Worm (Caenorhabditis elegans): Measurements from ENCODE around the gene rsp-5.

Gene rsp-5

ce11 chrII:6498609-6499008 lies 8.6 kb downstream of the rsp-5 start:
- TF ChIP-seq fkh-10 (GFP tag; optimal IDR thresholded peaks at IDR 0.05) (peak; percentile 44), nhr-20 (tag; optimal IDR thresholded peaks at IDR 0.05) (no peak), nhr-11 (tag; optimal IDR thresholded peaks at IDR 0.05) (no peak), lin-39 (tag; optimal IDR thresholded peaks at IDR 0.05) (no peak), pag-3 (tag; optimal IDR thresholded peaks at IDR 0.05; ENCODE audit: borderline replicate concordance, insufficient read depth) (no peak), sup-37 (GFP tag; optimal IDR thresholded peaks at IDR 0.05) (no peak), lin-14 (GFP tag; optimal IDR thresholded peaks at IDR 0.05) (peak; percentile 59), hlh-17 (GFP tag; optimal IDR thresholded peaks at IDR 0.05; ENCODE audit: borderline replicate concordance) (no peak), fkh-8 (tag; optimal IDR thresholded peaks at IDR 0.05) (no peak), rnt-1 (tag; optimal IDR thresholded peaks at IDR 0.05) (no peak), elt-2 (tag; optimal IDR thresholded peaks at IDR 0.05) (no peak), nhr-77 (tag; optimal IDR thresholded peaks at IDR 0.05) (no peak), hlh-4 (tag; optimal IDR thresholded peaks at IDR 0.05) (no peak), mep-1 (tag; optimal IDR thresholded peaks at IDR 0.05) (no peak), vab-15 (tag; optimal IDR thresholded peaks at IDR 0.05) (no peak)

ce11 chrII:6499067-6499466 lies 9.1 kb downstream of the rsp-5 start, which contains the start of gene twk-49:
TSS of gene twk-49 (minus strand) at chrII:6499167.
- TF ChIP-seq ets-5 (GFP tag; IDR thresholded peaks at IDR 0.05) (no peak), lir-3 (tag; optimal IDR thresholded peaks at IDR 0.05; ENCODE audit: poor library complexity) (no peak), nhr-20 (tag; optimal IDR thresholded peaks at IDR 0.05) (no peak)

DNA sequence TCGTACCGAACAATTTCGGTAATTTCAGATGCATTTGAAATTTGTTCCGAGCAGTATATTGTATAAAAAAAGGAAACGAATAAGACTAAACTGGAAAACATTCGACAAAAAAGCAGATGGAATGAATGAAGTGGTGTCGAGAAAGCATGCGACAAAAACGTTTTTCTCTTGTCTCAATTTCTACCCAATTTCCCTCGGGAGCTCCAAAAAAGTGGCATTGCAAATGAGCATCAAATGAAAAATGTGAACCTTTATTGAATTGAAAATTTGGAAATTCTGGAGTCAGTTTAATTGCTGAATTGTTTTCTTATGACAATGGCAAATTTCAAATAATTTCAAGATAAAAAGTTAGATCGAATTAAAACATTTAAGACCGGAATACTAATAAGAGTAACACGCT lies 10.2 kb downstream of the rsp-5 start, which contains the start of gene R05G9.5:
Gene R05G9.5 (minus strand): TSS at position 101 of the 400 bp plus-strand sequence.
- TF ChIP-seq lin-14 (GFP tag; optimal IDR thresholded peaks at IDR 0.05) (peak; percentile 12), nhr-28 (tag; optimal IDR thresholded peaks at IDR 0.05) (no peak)

DNA sequence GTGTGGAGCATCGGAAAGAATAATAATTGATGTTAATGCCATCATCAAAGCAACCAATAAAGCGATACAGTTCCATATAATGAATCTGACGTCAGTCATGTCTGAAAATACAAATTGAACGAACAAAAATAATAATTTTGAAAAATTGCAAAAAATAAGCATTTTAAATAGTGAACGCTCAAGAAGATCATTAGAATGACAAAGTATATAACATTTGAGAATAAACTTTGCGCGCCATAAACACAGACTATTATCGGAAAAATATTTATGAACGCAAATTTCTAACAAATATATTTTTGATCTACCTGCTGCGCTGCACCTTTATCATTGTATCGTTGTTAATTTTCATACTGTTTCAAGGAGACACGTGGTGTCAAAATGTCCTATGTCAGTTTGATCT lies 11.5 kb downstream of the rsp-5 start, which contains the start of gene R05G9.3:
Gene R05G9.3 (minus strand): TSS at position 101 of the 400 bp plus-strand sequence.
- TF ChIP-seq fkh-8 (tag; optimal IDR thresholded peaks at IDR 0.05) (no peak), mab-9 (GFP tag; IDR thresholded peaks at IDR 0.05) (no peak), hlh-4 (tag; optimal IDR thresholded peaks at IDR 0.05) (no peak), nhr-84 (tag; optimal IDR thresholded peaks at IDR 0.05) (no peak)

- TF ChIP-seq lin-14 (GFP tag; optimal IDR thresholded peaks at IDR 0.05) = peak; percentile 43
- peak; percentile 19 to 35 for TF ChIP-seq efl-1 (optimal IDR thresholded peaks at IDR 0.05)
- peak; percentile 1 to 90 for TF ChIP-seq efl-1 (GFP tag; optimal IDR thresholded peaks at IDR 0.05 in 1 of 2)
- no peak for TF ChIP-seq ama-1 (optimal IDR thresholded peaks at IDR 0.05)
These were observed 12.9 kb downstream of the rsp-5 start, which contains the start of gene R05G9.1 for ce11 chrII:6502826-6503225. TSS of gene R05G9.1 (plus strand) at chrII:6503168.

DNA sequence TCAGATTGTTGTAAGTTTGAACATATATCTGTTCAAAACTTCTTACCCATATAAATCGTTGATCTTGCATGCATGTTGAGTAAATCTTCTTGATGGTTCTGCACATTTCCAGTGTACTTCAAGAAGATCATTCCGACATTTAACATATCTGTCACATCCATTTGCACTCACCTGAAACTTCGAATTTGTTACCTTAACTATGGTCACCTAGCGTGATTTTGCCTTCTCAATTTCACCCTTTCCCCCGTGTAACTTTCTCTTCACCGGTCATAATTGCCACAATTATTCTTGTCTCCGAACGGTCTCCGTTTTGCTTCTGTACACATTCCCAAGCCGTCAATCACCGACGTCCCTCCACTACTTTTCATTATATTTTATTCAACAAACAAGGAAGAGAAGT lies 23.4 kb downstream of the rsp-5 start:
- TF ChIP-seq blmp-1 (tag; optimal IDR thresholded peaks at IDR 0.05) (peak; percentile 65), isw-1 (GFP tag; IDR thresholded peaks at IDR 0.05) (no peak)

DNA sequence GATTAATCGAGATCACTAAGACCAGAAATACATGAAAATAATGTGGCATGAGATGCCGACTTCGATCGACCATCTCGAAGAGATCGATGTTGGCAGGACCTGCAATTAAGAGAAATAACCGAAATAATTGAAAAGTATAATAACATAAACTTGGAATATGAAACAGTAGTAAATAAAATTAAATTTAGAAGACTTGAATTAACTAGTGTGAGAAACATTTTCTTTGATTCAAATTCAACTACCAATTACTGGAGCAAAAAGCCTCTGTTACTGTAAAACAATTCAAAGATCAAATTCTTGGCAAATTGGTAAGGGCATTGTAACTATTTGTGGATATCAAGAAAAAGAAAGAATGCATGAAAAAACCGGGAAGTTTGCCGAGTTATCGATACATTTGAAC lies 23.9 kb downstream of the rsp-5 start, which contains the start of gene R05G9R.1:
Gene R05G9R.1 (minus strand): TSS at position 101 of the 400 bp plus-strand sequence.
- TF ChIP-seq lsy-2 (tag; optimal IDR thresholded peaks at IDR 0.05) (no peak), swsn-7 (tag; optimal IDR thresholded peaks at IDR 0.05) (no peak), hlh-4 (tag; optimal IDR thresholded peaks at IDR 0.05) (no peak), efl-1 (optimal IDR thresholded peaks at IDR 0.05) (no peak), efl-1 (GFP tag; optimal IDR thresholded peaks at IDR 0.05 in 1 of 2) (peak in 1 of 2 experiments; percentile 9), nhr-77 (tag; optimal IDR thresholded peaks at IDR 0.05) (no peak), isw-1 (GFP tag; IDR thresholded peaks at IDR 0.05) (no peak)

- TF ChIP-seq fkh-8 (tag; optimal IDR thresholded peaks at IDR 0.05) (no peak), ceh-82 (tag; optimal IDR thresholded peaks at IDR 0.05) (no peak), nhr-20 (tag; optimal IDR thresholded peaks at IDR 0.05) (no peak), vab-15 (tag; optimal IDR thresholded peaks at IDR 0.05) (no peak), nhr-76 (tag; optimal IDR thresholded peaks at IDR 0.05) (no peak), lin-15B (tag; optimal IDR thresholded peaks at IDR 0.05) (no peak), F16B12.6 (tag; optimal IDR thresholded peaks at IDR 0.05) (no peak), hpl-2 (GFP tag; optimal IDR thresholded peaks at IDR 0.05) (no peak), unc-130 (tag; optimal IDR thresholded peaks at IDR 0.05) (no peak), sox-4 (tag; optimal IDR thresholded peaks at IDR 0.05) (no peak), ets-5 (GFP tag; IDR thresholded peaks at IDR 0.05) (no peak)
These were observed 26.3 kb downstream of the rsp-5 start, which contains the start of gene C56E6.7 for ce11 chrII:6516276-6516675. TSS of gene C56E6.7 (plus strand) at chrII:6516576.
